Worm (Caenorhabditis elegans) whole organism, L4 larva: ENCODE data around the gene srh-200.

ENCODE experiments used
- lin-13 ChIP-seq: fragments of 150-350 bp; optimal IDR thresholded peaks from 2 replicates; lab custom pipeline; 2014; ENCODE audit warnings: missing biosample characterization, missing genetic modification reagents, missing genetic modification characterization
- lin-39 ChIP-seq: fragments of 150-350 bp; optimal IDR thresholded peaks from 2 replicates; lab custom pipeline; 2014; ENCODE audit warnings: missing biosample characterization, missing genetic modification reagents, missing genetic modification characterization
- lsy-2 ChIP-seq, 2 experiments: fragments of 150-350 bp in 1 of 2; sonication (generic microtip) in 1 of 2; optimal IDR thresholded peaks; 2 replicates each; lab custom pipeline; 2014 to 2017; ENCODE audit warnings: missing biosample characterization in 2 of 2, missing genetic modification characterization in 2 of 2
- unc-62 ChIP-seq, 3 experiments: fragments of 150-350 bp in 1 of 3; sonication (generic microtip); optimal IDR thresholded peaks in 2 of 3; peaks in 1 of 3; 1 replicate in 1 of 3; 2 replicates in 2 of 3; lab custom pipeline; 2014 to 2017; ENCODE audit warnings: missing biosample characterization in 3 of 3, missing genetic modification characterization in 3 of 3, missing genetic modification reagents in 3 of 3, missing genotype in 1 of 3

- TF ChIP-seq lin-39 (no peak), lin-13 (GFP tag; lab: Kevin White, UChicago) (no peak), lsy-2 (tag; optimal IDR thresholded peaks at IDR 0.05; lab: Kevin White, UChicago) (no peak), unc-62 (GFP tag; optimal IDR thresholded peaks at IDR 0.05 in 1 of 2; lab: Kevin White, UChicago) (no peak), unc-62 (tag; optimal IDR thresholded peaks at IDR 0.05; lab: Kevin White, UChicago) (no peak)
These were observed 32.7 kb upstream of the srh-200 start, which contains the start of the genes nhr-94 and nhr-152 for ce11 chrV:7686189-7686588.
